Fruit fly (Drosophila melanogaster): ENCODE results near the gene CG7556.

DNA sequence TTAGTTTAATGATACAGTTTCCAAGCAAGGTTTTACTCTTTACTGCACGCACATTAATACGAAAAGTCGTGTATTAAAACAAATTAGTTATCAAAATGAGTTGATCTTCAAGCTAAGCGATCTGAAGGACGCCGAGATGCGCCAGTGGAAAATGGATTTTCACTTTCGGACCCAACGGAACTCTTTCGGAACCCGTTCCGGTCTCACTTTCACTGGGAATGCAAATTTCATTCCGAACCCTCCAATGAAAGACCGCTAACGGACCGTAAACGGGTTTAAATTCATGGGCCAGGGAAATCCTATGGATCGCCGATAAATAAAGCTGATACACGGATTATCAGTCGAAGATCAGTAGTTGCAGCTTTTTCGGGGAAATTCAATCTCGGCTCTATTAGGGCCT is 16.2 kb downstream of the CG7556 start:
- TF ChIP-seq CG8478 (optimal IDR thresholded peaks at IDR 0.05), result no peak
- TF ChIP-seq CTCF (optimal IDR thresholded peaks at IDR 0.05), result no peak
